Fruit fly (Drosophila melanogaster) whole organism, embryonic: ENCODE measurements around the gene GAPsec.

ENCODE experiments used
- ATbp ChIP-seq: fragments of 200-800 bp; sonication (Bioruptor generic); optimal IDR thresholded peaks from 2 replicates; lab custom pipeline; 2017; ENCODE audit warnings: missing biosample characterization, mild to moderate bottlenecking, missing genetic modification characterization, missing genetic modification reagents
- Aef1 ChIP-seq: fragments of 200-800 bp; sonication (Bioruptor generic); IDR thresholded peaks from 3 replicates; pipeline ENCODE4 v1.3.6; 2022; ENCODE audit warnings: missing biosample characterization, missing genetic modification characterization
- Bdp1 ChIP-seq: fragments of 200-800 bp; sonication (Bioruptor generic); optimal IDR thresholded peaks from 3 replicates; lab custom pipeline; 2016; ENCODE audit warnings: missing biosample characterization, missing genetic modification characterization
- Bteb2 ChIP-seq: fragments of 200-800 bp; sonication (Bioruptor generic); optimal IDR thresholded peaks from 2 replicates; lab custom pipeline; 2016; ENCODE audit warnings: missing biosample characterization, missing genetic modification characterization
- CG10267 ChIP-seq: fragments of 200-800 bp; sonication (Bioruptor generic); optimal IDR thresholded peaks from 2 replicates; lab custom pipeline; 2018; ENCODE audit warnings: missing biosample characterization, mild to moderate bottlenecking, missing genetic modification characterization, moderate library complexity
- CG11696 ChIP-seq: fragments of 200-800 bp; sonication (Bioruptor generic); IDR thresholded peaks from 2 replicates; pipeline ENCODE4 v1.3.6; 2022; ENCODE audit warnings: missing biosample characterization, missing genetic modification characterization
- CG12219 ChIP-seq: fragments of 200-800 bp; sonication (Bioruptor generic); optimal IDR thresholded peaks from 3 replicates; lab custom pipeline; 2018; ENCODE audit warnings: missing biosample characterization, mild to moderate bottlenecking, missing genetic modification characterization
- CG12299 ChIP-seq: fragments of 200-800 bp; sonication (Bioruptor generic); optimal IDR thresholded peaks from 2 replicates; lab custom pipeline; 2018; ENCODE audit warnings: missing biosample characterization, mild to moderate bottlenecking, missing genetic modification characterization
- CG1233 ChIP-seq: fragments of 200-800 bp; sonication (Bioruptor generic); optimal IDR thresholded peaks from 4 replicates; lab custom pipeline; 2018; ENCODE audit warnings: missing biosample characterization, mild to moderate bottlenecking, missing genetic modification characterization
- CG14710 ChIP-seq: fragments of 200-800 bp; sonication (Bioruptor generic); optimal IDR thresholded peaks from 3 replicates; lab custom pipeline; 2019; ENCODE audit warnings: missing biosample characterization, mild to moderate bottlenecking, missing genetic modification characterization, moderate library complexity
- CG16863 ChIP-seq: fragments of 200-800 bp; sonication (Bioruptor generic); optimal IDR thresholded peaks from 3 replicates; lab custom pipeline; 2016; ENCODE audit warnings: missing biosample characterization, missing genetic modification characterization
- CG17359 ChIP-seq: fragments of 200-800 bp; sonication (Bioruptor generic); optimal IDR thresholded peaks from 3 replicates; lab custom pipeline; 2018; ENCODE audit warnings: missing biosample characterization, mild to moderate bottlenecking, missing genetic modification characterization, moderate library complexity
- CG17912 ChIP-seq: fragments of 200-800 bp; sonication (Bioruptor generic); optimal IDR thresholded peaks from 2 replicates; lab custom pipeline; 2018; ENCODE audit warnings: missing biosample characterization, mild to moderate bottlenecking, missing genetic modification characterization
- CG2129 ChIP-seq: fragments of 200-800 bp; sonication (Bioruptor generic); IDR thresholded peaks from 2 replicates; pipeline ENCODE4 v1.3.6; 2022; ENCODE audit warnings: missing biosample characterization, missing genetic modification characterization; ENCODE audit not compliant: partially characterized antibody
- CG3847 ChIP-seq: fragments of 200-800 bp; sonication (Bioruptor generic); IDR thresholded peaks from 2 replicates; pipeline ENCODE4 v1.3.6; 2022; ENCODE audit warnings: missing biosample characterization, missing genetic modification characterization
- CG4360 ChIP-seq: fragments of 200-800 bp; sonication (Bioruptor generic); IDR thresholded peaks from 2 replicates; pipeline ENCODE4 v1.3.6; 2022; ENCODE audit warnings: missing biosample characterization, missing genetic modification characterization
- CG5245 ChIP-seq: fragments of 200-800 bp; sonication (Bioruptor generic); optimal IDR thresholded peaks from 3 replicates; lab custom pipeline; 2016; ENCODE audit warnings: missing biosample characterization, missing genetic modification characterization
- CG7556 ChIP-seq: fragments of 200-800 bp; sonication (Bioruptor generic); optimal IDR thresholded peaks from 2 replicates; lab custom pipeline; 2017; ENCODE audit warnings: missing biosample characterization, mild to moderate bottlenecking, missing genetic modification characterization
- CG8388 ChIP-seq: fragments of 200-800 bp; sonication (Bioruptor generic); optimal IDR thresholded peaks from 2 replicates; lab custom pipeline; 2019; ENCODE audit warnings: missing biosample characterization, mild to moderate bottlenecking, missing genetic modification characterization, moderate library complexity
- Dad ChIP-seq: fragments of 200-800 bp; sonication (Bioruptor generic); optimal IDR thresholded peaks from 3 replicates; lab custom pipeline; 2016; ENCODE audit warnings: missing biosample characterization, missing genetic modification characterization
- Eip74EF ChIP-seq, 2 experiments: fragments of 200-800 bp in 1 of 2; fragments of >200 bp in 1 of 2; sonication (Bioruptor generic) in 1 of 2; optimal IDR thresholded peaks; 2 replicates each; lab custom pipeline; 2017 to 2019; ENCODE audit warnings: missing biosample characterization in 2 of 2, missing genetic modification characterization in 2 of 2, mild to moderate bottlenecking in 1 of 2, moderate library complexity in 1 of 2
- Fer2 ChIP-seq: fragments of 200-800 bp; sonication (Bioruptor generic); optimal IDR thresholded peaks from 2 replicates; lab custom pipeline; 2018; ENCODE audit warnings: missing biosample characterization, mild to moderate bottlenecking, missing genetic modification characterization, moderate library complexity
- Fer3 ChIP-seq: fragments of 200-800 bp; sonication (Bioruptor generic); optimal IDR thresholded peaks from 2 replicates; lab custom pipeline; 2018; ENCODE audit warnings: missing biosample characterization, mild to moderate bottlenecking, missing genetic modification characterization, moderate library complexity
- H2.0 ChIP-seq: fragments of 200-800 bp; sonication (Bioruptor generic); IDR thresholded peaks from 2 replicates; pipeline ENCODE4 v1.3.6; 2022; ENCODE audit warnings: missing biosample characterization, missing genetic modification characterization
- HLH54F ChIP-seq: fragments of 200-800 bp; sonication (Bioruptor generic); optimal IDR thresholded peaks from 3 replicates; lab custom pipeline; 2016; ENCODE audit warnings: missing biosample characterization, missing genetic modification characterization
- Hr78 ChIP-seq, 2 experiments: fragments of 200-800 bp in 1 of 2; fragments of >200 bp in 1 of 2; sonication (Bioruptor generic) in 1 of 2; optimal IDR thresholded peaks; 2 replicates each; lab custom pipeline; 2017 to 2019; ENCODE audit warnings: missing biosample characterization in 2 of 2, missing genetic modification characterization in 2 of 2, mild to moderate bottlenecking in 1 of 2, moderate library complexity in 1 of 2
- Mrtf ChIP-seq: fragments of 200-800 bp; sonication (Bioruptor generic); IDR thresholded peaks from 3 replicates; pipeline ENCODE4 v1.3.6; 2022; ENCODE audit warnings: missing biosample characterization, missing genetic modification characterization
- Nf-YB ChIP-seq: fragments of 200-800 bp; sonication (Bioruptor generic); optimal IDR thresholded peaks from 3 replicates; lab custom pipeline; 2019; ENCODE audit warnings: missing biosample characterization, mild to moderate bottlenecking, missing genetic modification characterization, moderate library complexity
- Oaz ChIP-seq: fragments of 200-800 bp; sonication (Bioruptor generic); IDR thresholded peaks from 2 replicates; pipeline ENCODE4 v1.3.6; 2022; ENCODE audit warnings: missing biosample characterization, missing genetic modification characterization
- PHDP ChIP-seq: fragments of 200-800 bp; sonication (Bioruptor generic); optimal IDR thresholded peaks from 3 replicates; lab custom pipeline; 2018; ENCODE audit warnings: missing biosample characterization, mild to moderate bottlenecking, missing genetic modification characterization, moderate library complexity
- Rx ChIP-seq: fragments of 200-800 bp; sonication (Bioruptor generic); IDR thresholded peaks from 2 replicates; pipeline ENCODE4 v1.3.6; 2022; ENCODE audit warnings: missing biosample characterization, missing genetic modification characterization
- ase ChIP-seq: fragments of 200-800 bp; sonication (Bioruptor generic); IDR thresholded peaks from 3 replicates; pipeline ENCODE4 v1.3.6; 2022; ENCODE audit warnings: missing biosample characterization, missing genetic modification characterization
- cato ChIP-seq: fragments of 200-800 bp; sonication (Bioruptor generic); optimal IDR thresholded peaks from 2 replicates; lab custom pipeline; 2016; ENCODE audit warnings: missing biosample characterization, missing genetic modification characterization, borderline replicate concordance
- chn ChIP-seq: fragments of 200-800 bp; sonication (Bioruptor generic); optimal IDR thresholded peaks from 2 replicates; lab custom pipeline; 2016; ENCODE audit warnings: missing biosample characterization, missing genetic modification characterization
- ci ChIP-seq: fragments of 200-800 bp; sonication (Bioruptor generic); IDR thresholded peaks from 3 replicates; pipeline ENCODE4 v1.3.6; 2022; ENCODE audit warnings: missing biosample characterization, missing genetic modification characterization
- da ChIP-seq: fragments of 200-800 bp; sonication (Bioruptor generic); optimal IDR thresholded peaks from 2 replicates; lab custom pipeline; 2016; ENCODE audit warnings: missing biosample characterization, missing genetic modification characterization
- dm ChIP-seq: fragments of 200-800 bp; sonication (Bioruptor generic); optimal IDR thresholded peaks from 3 replicates; lab custom pipeline; 2016; ENCODE audit warnings: missing biosample characterization, missing genetic modification characterization
- hkb ChIP-seq, 2 experiments: fragments of 200-800 bp in 1 of 2; fragments of >200 bp in 1 of 2; sonication (Bioruptor generic) in 1 of 2; IDR thresholded peaks in 1 of 2; optimal IDR thresholded peaks in 1 of 2; 2 replicates each; pipeline versions ENCODE4 v1.3.6 to Lab custom; 2017 to 2022; ENCODE audit warnings: missing biosample characterization in 1 of 2, missing genetic modification characterization in 1 of 2
- jumu ChIP-seq: fragments of 200-800 bp; sonication (Bioruptor generic); optimal IDR thresholded peaks from 3 replicates; lab custom pipeline; 2016; ENCODE audit warnings: missing biosample characterization, missing genetic modification characterization
- knrl ChIP-seq: fragments of 200-800 bp; sonication (Bioruptor generic); IDR thresholded peaks from 3 replicates; pipeline ENCODE4 v1.3.6; 2022; ENCODE audit warnings: missing biosample characterization, missing genetic modification characterization; ENCODE audit not compliant: partially characterized antibody
- pfk ChIP-seq: fragments of 200-800 bp; sonication (Bioruptor generic); optimal IDR thresholded peaks from 2 replicates; lab custom pipeline; 2018; ENCODE audit warnings: missing biosample characterization, mild to moderate bottlenecking, missing genetic modification characterization, moderate library complexity
- sc ChIP-seq, 3 experiments: fragments of >200 bp in 2 of 3; fragments of 200-800 bp in 1 of 3; sonication (Bioruptor generic) in 1 of 3; optimal IDR thresholded peaks; 2 replicates in 2 of 3; 3 replicates in 1 of 3; lab custom pipeline; 2017; ENCODE audit warnings: mild to moderate bottlenecking in 1 of 3, missing biosample characterization in 1 of 3, missing genetic modification characterization in 1 of 3, missing genetic modification reagents in 1 of 3
- shn ChIP-seq: fragments of 200-800 bp; sonication (Bioruptor generic); optimal IDR thresholded peaks from 3 replicates; lab custom pipeline; 2016; ENCODE audit warnings: missing biosample characterization, missing genetic modification characterization
- sqz ChIP-seq: fragments of 200-800 bp; sonication (Bioruptor generic); optimal IDR thresholded peaks from 3 replicates; lab custom pipeline; 2018; ENCODE audit warnings: missing biosample characterization, mild to moderate bottlenecking, missing genetic modification characterization
- stwl ChIP-seq: fragments of 200-800 bp; sonication (Bioruptor generic); optimal IDR thresholded peaks from 3 replicates; lab custom pipeline; 2018; ENCODE audit warnings: missing biosample characterization, mild to moderate bottlenecking, missing genetic modification characterization, moderate library complexity
- zen ChIP-seq: fragments of 200-800 bp; sonication (Bioruptor generic); optimal IDR thresholded peaks from 3 replicates; lab custom pipeline; 2018; ENCODE audit warnings: missing biosample characterization, mild to moderate bottlenecking, missing genetic modification characterization, moderate library complexity
- zen2 ChIP-seq: fragments of 200-800 bp; sonication (Bioruptor generic); IDR thresholded peaks from 3 replicates; pipeline ENCODE4 v1.3.6; 2022; ENCODE audit warnings: missing biosample characterization, missing genetic modification characterization; ENCODE audit not compliant: partially characterized antibody

GAPsec gene

DNA sequence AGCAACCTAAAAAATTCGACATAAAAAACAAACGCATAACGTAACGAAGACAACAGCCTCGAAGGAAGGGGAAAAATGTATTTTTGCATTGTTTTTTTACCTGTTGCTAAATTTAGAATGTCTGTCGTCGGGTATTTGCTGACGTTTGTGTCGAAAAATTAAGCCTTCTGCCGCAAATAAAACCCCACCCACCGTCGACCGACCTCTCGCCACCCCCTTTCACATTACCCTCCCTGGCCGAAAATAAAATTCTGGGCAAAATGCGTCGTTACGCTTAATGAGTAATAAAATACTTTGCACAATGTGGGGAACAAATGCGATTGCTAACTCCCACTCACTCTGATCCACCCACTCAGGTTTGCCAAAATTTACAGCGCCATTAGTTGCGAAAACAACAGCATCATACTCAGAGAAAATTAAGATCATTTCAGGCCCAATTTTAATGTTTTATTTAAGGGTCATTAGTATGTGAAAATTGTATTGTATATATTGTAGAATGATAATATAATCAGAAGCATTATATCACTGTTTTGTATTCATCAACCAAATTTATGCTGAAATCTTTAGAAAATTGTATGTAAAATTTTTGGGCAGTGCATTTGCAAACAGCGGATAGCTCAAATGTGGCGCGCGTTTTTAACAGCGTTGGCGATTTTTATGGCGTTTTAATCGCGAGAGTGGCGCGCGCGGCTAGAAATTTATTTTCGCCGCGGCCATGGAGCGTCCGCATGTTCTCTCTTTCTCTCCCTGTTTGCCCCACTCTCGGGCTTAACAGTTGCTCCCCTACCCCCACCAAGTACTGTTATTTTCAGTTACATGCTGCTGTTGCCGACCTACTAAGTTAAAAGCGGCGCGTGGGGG, 48.7 kb upstream of the GAPsec start (continued):
- TF ChIP-seq CG7556 (GFP tag; lab: Kevin White, UChicago) (peak; percentile 28), CG1233 (GFP tag; lab: Kevin White, UChicago) (no peak), sc (optimal IDR thresholded peaks at IDR 0.05; lab: Kevin White, UChicago) (no peak), sc (GFP tag; optimal IDR thresholded peaks at IDR 0.05; lab: Kevin White, UChicago) (no peak), shn (GFP tag; lab: Kevin White, UChicago) (no peak), CG2129 (GFP tag; lab: Robert Waterston, UW) (no peak), CG17359 (peak; percentile 20), Fer2 (tag; lab: Kevin White, UChicago) (no peak), Bdp1 (GFP tag; lab: Kevin White, UChicago) (no peak), chn (GFP tag; lab: Kevin White, UChicago) (no peak), Fer3 (tag; lab: Kevin White, UChicago) (peak; percentile 59), CG10267 (peak; percentile 5), CG16863 (no peak), ATbp (GFP tag; lab: Kevin White, UChicago) (no peak), CG11696 (GFP tag; lab: Robert Waterston, UW) (no peak), hkb (optimal IDR thresholded peaks at IDR 0.05; lab: Kevin White, UChicago) (no peak), hkb (GFP tag; IDR thresholded peaks at IDR 0.05; lab: Robert Waterston, UW) (peak; percentile 52), ase (GFP tag; lab: Robert Waterston, UW) (no peak), CG12299 (tag; lab: Kevin White, UChicago) (no peak), stwl (no peak), knrl (GFP tag; lab: Robert Waterston, UW) (no peak), ci (no peak), Rx (no peak), Hr78 (GFP tag; optimal IDR thresholded peaks at IDR 0.05; lab: Kevin White, UChicago) (no peak), Oaz (GFP tag; lab: Robert Waterston, UW) (peak; percentile 5; the same call in 1 of the 2 replicates), PHDP (tag; lab: Kevin White, UChicago) (peak; percentile 66), CG8388 (GFP tag; lab: Kevin White, UChicago) (peak; percentile 13), CG14710 (no peak), H2.0 (GFP tag; lab: Robert Waterston, UW) (peak; percentile 7; the same call in 1 of the 2 replicates), Dad (GFP tag; lab: Kevin White, UChicago) (no peak), CG3847 (peak; percentile 59), CG4360 (no peak), Eip74EF (GFP tag; optimal IDR thresholded peaks at IDR 0.05; lab: Kevin White, UChicago) (no peak), Aef1 (GFP tag; lab: Robert Waterston, UW) (peak; percentile 11; the same call in 1 of the 3 replicates), Mrtf (GFP tag; lab: Robert Waterston, UW) (no peak), Bteb2 (GFP tag; lab: Kevin White, UChicago) (no peak), dm (GFP tag; lab: Kevin White, UChicago) (no peak), sqz (no peak), CG17912 (no peak), pfk (GFP tag; lab: Kevin White, UChicago) (no peak), zen (tag; lab: Kevin White, UChicago) (no peak), CG5245 (no peak), HLH54F (peak; percentile 30), cato (GFP tag; lab: Kevin White, UChicago) (no peak), Nf-YB (GFP tag; lab: Kevin White, UChicago) (no peak), jumu (no peak), CG12219 (GFP tag; lab: Kevin White, UChicago) (peak; percentile 46), da (no peak), zen2 (no peak; the same call in 2 of the 3 replicates)
